Worm (Caenorhabditis elegans): ENCODE results near the gene srw-69.

srw-69 gene

DNA sequence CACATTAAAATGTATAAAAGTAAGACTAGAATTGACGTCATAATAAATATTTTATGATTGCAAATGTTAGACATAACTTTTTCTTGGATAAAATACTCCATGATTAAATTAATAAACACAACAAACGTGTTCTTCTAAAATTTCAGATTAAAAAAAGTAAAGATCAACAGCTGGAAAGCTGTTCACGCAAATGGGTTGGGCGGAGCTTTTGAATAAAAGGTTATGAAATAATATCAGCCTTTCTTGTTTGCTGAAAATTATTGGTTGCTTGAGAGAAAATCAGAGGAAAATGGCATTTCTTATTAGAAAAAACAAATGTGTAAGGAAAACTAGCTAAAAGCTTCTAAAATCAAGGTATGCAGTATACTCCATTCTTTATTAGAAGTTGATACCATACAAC lies 41.0 kb downstream of the srw-69 start, which contains the start of gene C02H6.3:
C02H6.3 (minus strand) TSS at position 101 of the 400 bp plus-strand sequence.
- TF ChIP-seq him-1 (tag; optimal IDR thresholded peaks at IDR 0.05): no peak
- no peak for TF ChIP-seq W03F9.2 (tag; optimal IDR thresholded peaks at IDR 0.05)
- TF ChIP-seq dao-5 (tag; optimal IDR thresholded peaks at IDR 0.05): no peak

DNA sequence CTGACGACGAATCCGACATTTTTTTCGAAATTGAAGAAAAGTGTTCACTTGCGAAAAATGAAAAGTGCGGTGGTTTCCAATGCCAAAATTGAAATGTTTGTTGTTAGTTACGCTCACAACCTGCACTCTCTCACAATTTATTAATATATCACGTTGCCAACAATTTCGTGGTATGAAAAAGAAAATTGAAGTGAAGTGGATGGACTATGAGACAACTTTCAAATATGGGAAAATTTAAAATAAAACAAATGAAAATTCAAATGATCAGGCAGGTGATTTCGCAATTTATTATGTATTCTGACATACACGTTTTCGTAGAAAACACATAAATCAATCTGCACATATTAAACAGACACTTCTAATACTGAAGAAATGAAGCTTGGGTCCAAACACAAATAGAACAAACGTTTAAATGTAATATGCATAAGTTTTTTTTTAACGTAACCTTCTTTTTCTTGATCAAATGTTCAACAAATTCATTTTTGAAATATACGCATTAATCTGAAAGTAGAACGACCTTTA lies 42.7 kb downstream of the srw-69 start, which contains the start of gene srp-6:
srp-6 (minus strand) TSS at position 51 of the 522 bp plus-strand sequence.
- TF ChIP-seq dao-5 (tag; optimal IDR thresholded peaks at IDR 0.05): no peak
- TF ChIP-seq him-1 (tag; optimal IDR thresholded peaks at IDR 0.05): no peak
- no peak for TF ChIP-seq W03F9.2 (tag; optimal IDR thresholded peaks at IDR 0.05)

DNA sequence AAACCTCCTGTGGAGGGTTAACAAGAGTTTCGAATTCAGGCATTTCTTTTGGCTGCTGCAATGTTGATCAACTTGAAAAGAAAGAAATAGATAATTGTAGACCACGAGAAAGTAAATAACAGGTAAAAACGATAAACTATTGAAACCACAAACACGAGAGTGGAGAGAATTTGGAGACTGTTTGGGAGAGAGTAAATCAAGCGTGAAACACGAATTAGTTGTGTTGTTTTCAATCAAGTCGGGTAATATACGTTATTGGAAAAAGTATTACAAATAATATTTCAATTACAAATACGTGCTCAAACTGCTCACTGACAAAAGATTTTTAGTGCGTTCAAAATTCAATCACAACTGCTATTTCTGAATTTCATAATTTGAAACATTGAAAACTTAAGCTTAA lies 47.8 kb downstream of the srw-69 start, which contains the start of gene C03G6.17:
C03G6.17 (minus strand) TSS at position 101 of the 400 bp plus-strand sequence.
- no peak for TF ChIP-seq W03F9.2 (tag; optimal IDR thresholded peaks at IDR 0.05)
- TF ChIP-seq him-1 (tag; optimal IDR thresholded peaks at IDR 0.05): no peak
- TF ChIP-seq dao-5 (tag; optimal IDR thresholded peaks at IDR 0.05): no peak

DNA sequence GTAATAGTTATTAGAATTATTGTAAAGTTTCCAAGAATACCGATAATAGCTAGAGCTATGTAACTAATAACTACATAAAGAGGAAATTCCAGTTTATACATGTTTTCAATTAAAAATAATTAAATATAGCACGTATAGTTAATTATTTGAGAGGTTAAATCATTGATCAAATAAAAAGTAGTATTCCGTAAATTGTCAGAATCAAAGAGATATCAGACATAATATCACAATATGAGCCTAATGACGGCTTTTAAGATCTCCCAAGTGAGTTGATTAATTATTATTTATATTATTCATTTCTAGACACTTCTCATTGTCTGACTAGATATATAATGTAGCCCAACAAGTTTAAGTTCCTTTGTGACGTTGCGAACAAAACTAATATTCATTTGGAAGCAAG lies 49.4 kb downstream of the srw-69 start, which contains the start of gene srsx-24:
srsx-24 (minus strand) TSS at position 101 of the 400 bp plus-strand sequence.
- TF ChIP-seq dao-5 (tag; optimal IDR thresholded peaks at IDR 0.05) (no peak), W03F9.2 (tag; optimal IDR thresholded peaks at IDR 0.05) (no peak), him-1 (tag; optimal IDR thresholded peaks at IDR 0.05) (no peak)
